Worm (Caenorhabditis elegans) whole organism, L3 larva: ENCODE measurements around the gene Y55F3BR.6.

Source experiments
- R02D3.7 ChIP-seq: fragments of 150-350 bp; optimal IDR thresholded peaks from 2 replicates; lab custom pipeline; 2014; ENCODE audit warnings: missing biosample characterization, missing genetic modification characterization
- ZK546.5 ChIP-seq: sonication (generic microtip); optimal IDR thresholded peaks from 2 replicates; lab custom pipeline; 2017; ENCODE audit warnings: missing biosample characterization, missing genetic modification characterization
- aly-2 ChIP-seq: fragments of 150-350 bp; optimal IDR thresholded peaks from 2 replicates; lab custom pipeline; 2014; ENCODE audit warnings: missing biosample characterization, missing genetic modification characterization
- ama-1 ChIP-seq: fragments of 150-350 bp; optimal IDR thresholded peaks from 2 replicates; lab custom pipeline; 2018
- ceh-28 ChIP-seq: fragments of 150-350 bp; optimal IDR thresholded peaks from 2 replicates; lab custom pipeline; 2014; ENCODE audit warnings: missing biosample characterization, missing genetic modification reagents, missing genetic modification characterization
- ceh-82 ChIP-seq: fragments of 150-350 bp; optimal IDR thresholded peaks from 2 replicates; lab custom pipeline; 2014; ENCODE audit warnings: missing biosample characterization, missing genetic modification characterization
- ceh-9 ChIP-seq: sonication (generic microtip); optimal IDR thresholded peaks from 2 replicates; lab custom pipeline; 2018; ENCODE audit warnings: missing biosample characterization, missing genetic modification characterization
- daf-12 ChIP-seq: fragments of 150-350 bp; optimal IDR thresholded peaks from 2 replicates; lab custom pipeline; 2014; ENCODE audit warnings: missing biosample characterization, missing genetic modification reagents, missing genetic modification characterization
- egl-27 ChIP-seq: sonication (generic microtip); optimal IDR thresholded peaks from 4 replicates; lab custom pipeline; 2017; ENCODE audit warnings: missing biosample characterization, missing genetic modification reagents, missing genetic modification characterization
- egl-5 ChIP-seq: fragments of 150-350 bp; optimal IDR thresholded peaks from 2 replicates; lab custom pipeline; 2017; ENCODE audit warnings: missing biosample characterization, missing genetic modification reagents, missing genetic modification characterization, inconsistent platforms
- elt-2 ChIP-seq: sonication (generic microtip); optimal IDR thresholded peaks from 2 replicates; lab custom pipeline; 2016; ENCODE audit warnings: missing genetic modification reagents, mild to moderate bottlenecking, missing genetic modification characterization, missing compliant biosample characterization
- elt-3 ChIP-seq, 3 experiments: fragments of 150-350 bp in 1 of 3; sonication (generic microtip) in 2 of 3; optimal IDR thresholded peaks; 2 replicates in 2 of 3; 4 replicates in 1 of 3; lab custom pipeline; 2014 to 2017; ENCODE audit warnings: missing biosample characterization in 3 of 3, missing genetic modification characterization in 3 of 3
- eor-1 ChIP-seq, 2 experiments: fragments of 150-350 bp; optimal IDR thresholded peaks; 2 replicates each; lab custom pipeline; 2014 to 2018; ENCODE audit warnings: missing biosample characterization in 2 of 2, missing genetic modification characterization in 2 of 2
- fkh-10 ChIP-seq: sonication (generic microtip); optimal IDR thresholded peaks from 2 replicates; lab custom pipeline; 2017; ENCODE audit warnings: missing biosample characterization, missing genetic modification reagents, missing genetic modification characterization
- fkh-2 ChIP-seq: fragments of 150-350 bp; optimal IDR thresholded peaks from 2 replicates; lab custom pipeline; 2014; ENCODE audit warnings: missing biosample characterization, missing genetic modification reagents, missing genetic modification characterization
- fos-1 ChIP-seq: fragments of 150-350 bp; optimal IDR thresholded peaks from 2 replicates; lab custom pipeline; 2014; ENCODE audit warnings: missing biosample characterization, missing genetic modification characterization
- hmg-11 ChIP-seq: sonication (generic microtip); optimal IDR thresholded peaks from 2 replicates; lab custom pipeline; 2016; ENCODE audit warnings: missing genetic modification characterization, missing compliant biosample characterization
- jun-1 ChIP-seq: fragments of 150-350 bp; optimal IDR thresholded peaks from 2 replicates; lab custom pipeline; 2014; ENCODE audit warnings: missing biosample characterization, missing genetic modification reagents, missing genetic modification characterization
- lin-15B ChIP-seq: fragments of 150-350 bp; optimal IDR thresholded peaks from 2 replicates; lab custom pipeline; 2014; ENCODE audit warnings: missing biosample characterization, missing genetic modification characterization
- lin-39 ChIP-seq: fragments of 150-350 bp; optimal IDR thresholded peaks from 2 replicates; lab custom pipeline; 2018; ENCODE audit warnings: missing biosample characterization, missing genetic modification reagents, missing genetic modification characterization
- lsy-12 ChIP-seq: sonication (generic microtip); optimal IDR thresholded peaks from 2 replicates; lab custom pipeline; 2016; ENCODE audit warnings: mild to moderate bottlenecking, missing genetic modification characterization, missing compliant biosample characterization
- mdl-1 ChIP-seq: fragments of 150-350 bp; optimal IDR thresholded peaks from 2 replicates; lab custom pipeline; 2014; ENCODE audit warnings: missing biosample characterization, missing genetic modification characterization
- nfya-1 ChIP-seq: sonication (generic microtip); optimal IDR thresholded peaks from 2 replicates; lab custom pipeline; 2017; ENCODE audit warnings: missing genetic modification characterization, mild to moderate bottlenecking, missing compliant biosample characterization, antibody characterized with exemption, moderate library complexity; ENCODE audit not compliant: insufficient read depth
- nhr-12 ChIP-seq: fragments of 150-350 bp; optimal IDR thresholded peaks from 2 replicates; lab custom pipeline; 2014; ENCODE audit warnings: missing biosample characterization, missing genetic modification characterization
- nhr-23 ChIP-seq: fragments of 150-350 bp; optimal IDR thresholded peaks from 2 replicates; lab custom pipeline; 2014; ENCODE audit warnings: missing biosample characterization, missing genetic modification reagents, missing genetic modification characterization
- nhr-237 ChIP-seq: fragments of 150-350 bp; optimal IDR thresholded peaks from 2 replicates; lab custom pipeline; 2014; ENCODE audit warnings: missing biosample characterization, missing genetic modification characterization
- nhr-25 ChIP-seq: sonication (generic microtip); optimal IDR thresholded peaks from 2 replicates; lab custom pipeline; 2017; ENCODE audit warnings: missing biosample characterization, missing genetic modification characterization
- nhr-28 ChIP-seq: fragments of 150-350 bp; optimal IDR thresholded peaks from 2 replicates; lab custom pipeline; 2014; ENCODE audit warnings: missing biosample characterization, missing genetic modification characterization
- nhr-43 ChIP-seq: sonication (generic microtip); optimal IDR thresholded peaks from 2 replicates; lab custom pipeline; 2016; ENCODE audit warnings: mild to moderate bottlenecking, missing genetic modification characterization, missing compliant biosample characterization; ENCODE audit not compliant: poor library complexity, severe bottlenecking
- nhr-67 ChIP-seq: fragments of 150-350 bp; optimal IDR thresholded peaks from 2 replicates; lab custom pipeline; 2014; ENCODE audit warnings: missing biosample characterization, missing genetic modification characterization
- nhr-76 ChIP-seq: fragments of 150-350 bp; sonication (generic microtip); optimal IDR thresholded peaks from 5 replicates; lab custom pipeline; 2014; ENCODE audit warnings: missing biosample characterization, missing genetic modification characterization
- nhr-77 ChIP-seq: fragments of 150-350 bp; optimal IDR thresholded peaks from 2 replicates; lab custom pipeline; 2014; ENCODE audit warnings: missing biosample characterization, missing genetic modification characterization
- pha-4 ChIP-seq: fragments of 150-350 bp; optimal IDR thresholded peaks from 2 replicates; lab custom pipeline; 2014; ENCODE audit warnings: missing biosample characterization, missing genetic modification reagents, missing genetic modification characterization
- pqm-1 ChIP-seq: fragments of 150-350 bp; optimal IDR thresholded peaks from 2 replicates; lab custom pipeline; 2017; ENCODE audit warnings: missing biosample characterization, missing genetic modification characterization, inconsistent platforms
- sea-2 ChIP-seq: fragments of 150-350 bp; sonication (generic microtip); optimal IDR thresholded peaks from 4 replicates; lab custom pipeline; 2014; ENCODE audit warnings: missing biosample characterization, missing genetic modification reagents, missing genetic modification characterization
- skn-1 ChIP-seq: fragments of 150-350 bp; optimal IDR thresholded peaks from 2 replicates; lab custom pipeline; 2014; ENCODE audit warnings: missing biosample characterization, missing genetic modification characterization
- snpc-4 ChIP-seq: fragments of 150-350 bp; optimal IDR thresholded peaks from 2 replicates; lab custom pipeline; 2014; ENCODE audit warnings: missing biosample characterization, missing genetic modification characterization
- tbx-2 ChIP-seq: sonication (generic microtip); optimal IDR thresholded peaks from 2 replicates; lab custom pipeline; 2016; ENCODE audit warnings: mild to moderate bottlenecking, missing genetic modification characterization, missing compliant biosample characterization
- unc-39 ChIP-seq: sonication (generic microtip); optimal IDR thresholded peaks from 4 replicates; lab custom pipeline; 2017; ENCODE audit warnings: missing biosample characterization, missing genetic modification characterization
- unc-62 ChIP-seq: fragments of 150-350 bp; sonication (generic microtip); optimal IDR thresholded peaks from 4 replicates; lab custom pipeline; 2014; ENCODE audit warnings: missing biosample characterization, missing genetic modification reagents, missing genetic modification characterization
- zag-1 ChIP-seq: fragments of 150-350 bp; optimal IDR thresholded peaks from 2 replicates; lab custom pipeline; 2014; ENCODE audit warnings: missing biosample characterization, missing genetic modification characterization
- ztf-4 ChIP-seq: fragments of 150-350 bp; optimal IDR thresholded peaks from 2 replicates; lab custom pipeline; 2014; ENCODE audit warnings: missing biosample characterization, missing genetic modification characterization

Gene Y55F3BR.6

ce11 chrIV:873174-873788 lies 31.4 kb upstream of the Y55F3BR.6 start:
- TF ChIP-seq nfya-1 (tag; lab: Kevin White, UChicago): no peak
- TF ChIP-seq ztf-4 (tag; lab: Kevin White, UChicago): no peak
- no peak for TF ChIP-seq lin-15B
- no peak for TF ChIP-seq aly-2 (tag; lab: Kevin White, UChicago)
- TF ChIP-seq elt-2 (tag; lab: Kevin White, UChicago): no peak
- TF ChIP-seq fkh-2 (tag; lab: Kevin White, UChicago): no peak
- no peak for TF ChIP-seq nhr-23 (tag; lab: Kevin White, UChicago)
- TF ChIP-seq pqm-1 (tag; lab: Kevin White, UChicago): no peak
- no peak for TF ChIP-seq hmg-11 (tag; lab: Kevin White, UChicago)
- TF ChIP-seq ceh-82 (tag; lab: Kevin White, UChicago): no peak
- TF ChIP-seq fkh-10 (GFP tag; lab: Kevin White, UChicago): no peak
- TF ChIP-seq unc-39: no peak
- TF ChIP-seq elt-3 (tag; optimal IDR thresholded peaks at IDR 0.05; lab: Kevin White, UChicago): no peak
- no peak for TF ChIP-seq egl-5
- no peak for TF ChIP-seq fos-1
- TF ChIP-seq daf-12 (tag; lab: Kevin White, UChicago): no peak
- TF ChIP-seq jun-1: no peak
- no peak for TF ChIP-seq ZK546.5 (tag; lab: Kevin White, UChicago)

DNA sequence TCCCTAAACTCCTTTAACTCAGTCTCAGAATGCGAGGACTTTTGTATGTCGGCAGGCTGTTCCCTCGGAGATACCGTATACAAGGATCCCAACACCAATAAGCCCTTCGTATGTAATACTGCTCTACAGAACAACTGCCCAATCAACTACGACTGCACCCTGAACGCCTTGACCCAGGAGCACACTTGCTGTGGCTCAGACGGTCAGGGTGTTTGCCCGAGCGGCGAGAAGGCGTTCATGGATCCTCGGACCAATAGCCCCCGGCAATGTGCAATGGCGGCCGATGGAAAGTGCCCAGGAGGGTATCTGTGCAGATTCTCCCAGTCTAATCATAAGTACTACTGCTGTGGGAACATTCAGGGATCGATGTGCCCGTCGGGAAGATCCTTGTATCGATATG lies 26.8 kb upstream of the Y55F3BR.6 start:
- no peak for TF ChIP-seq nhr-43 (tag; lab: Kevin White, UChicago)
- no peak for TF ChIP-seq sea-2
- no peak for TF ChIP-seq fkh-2 (tag; lab: Kevin White, UChicago)
- TF ChIP-seq mdl-1: no peak
- TF ChIP-seq nhr-25 (tag; lab: Kevin White, UChicago): no peak
- no peak for TF ChIP-seq pha-4 (tag; lab: Kevin White, UChicago)
- TF ChIP-seq nhr-12 (tag; lab: Kevin White, UChicago): no peak
- no peak for TF ChIP-seq nhr-76 (tag; lab: Kevin White, UChicago)
- TF ChIP-seq R02D3.7: no peak
- no peak for TF ChIP-seq ceh-82 (tag; lab: Kevin White, UChicago)
- TF ChIP-seq zag-1 (tag; lab: Kevin White, UChicago): no peak
- TF ChIP-seq nhr-28 (tag; lab: Kevin White, UChicago): no peak
- TF ChIP-seq nhr-23 (tag; lab: Kevin White, UChicago): no peak
- no peak for TF ChIP-seq nhr-67 (tag; lab: Kevin White, UChicago)
- no peak for TF ChIP-seq unc-62
- no peak for TF ChIP-seq eor-1 (tag; optimal IDR thresholded peaks at IDR 0.05; lab: Kevin White, UChicago)

DNA sequence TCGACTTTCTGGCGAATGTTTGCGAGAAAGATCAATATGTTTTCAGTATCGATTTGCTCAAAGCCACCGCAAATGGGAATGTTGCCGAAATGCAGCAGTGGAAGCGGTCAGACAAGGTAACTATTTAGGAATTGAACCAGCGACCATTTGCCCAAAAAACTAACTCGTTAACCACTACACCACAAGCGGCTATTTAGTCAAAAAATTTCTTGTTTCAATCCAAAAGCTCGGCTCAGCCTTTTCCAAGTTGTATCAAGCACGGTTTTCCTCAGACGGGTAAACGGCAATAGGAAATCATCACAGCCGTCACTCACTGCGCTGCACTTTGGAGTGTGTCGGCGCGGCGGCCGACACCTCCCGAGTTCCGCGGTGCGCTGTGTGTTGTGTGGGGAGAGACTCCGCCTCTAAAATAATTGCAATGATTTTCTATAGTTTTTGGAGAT lies 24.9 kb upstream of the Y55F3BR.6 start:
- TF ChIP-seq lin-15B (peak; percentile 61), fkh-10 (GFP tag; lab: Kevin White, UChicago) (no peak), nfya-1 (tag; lab: Kevin White, UChicago) (peak; percentile 82), nhr-23 (tag; lab: Kevin White, UChicago) (peak; percentile 68), ama-1 (lab: Kevin White, UChicago) (peak; percentile 98), jun-1 (peak; percentile 46), nhr-43 (tag; lab: Kevin White, UChicago) (peak; percentile 67), pha-4 (tag; lab: Kevin White, UChicago) (peak; percentile 64), nhr-67 (tag; lab: Kevin White, UChicago) (no peak), fkh-2 (tag; lab: Kevin White, UChicago) (no peak), ceh-82 (tag; lab: Kevin White, UChicago) (peak; percentile 62), lsy-12 (tag; lab: Kevin White, UChicago) (peak; percentile 62), nhr-28 (tag; lab: Kevin White, UChicago) (no peak), lin-39 (tag; lab: Kevin White, UChicago) (peak; percentile 23), elt-3 (tag; optimal IDR thresholded peaks at IDR 0.05; lab: Kevin White, UChicago) (peak in 1 of 3 experiments; percentile 67), tbx-2 (tag; lab: Kevin White, UChicago) (peak; percentile 16), ceh-9 (tag; lab: Kevin White, UChicago) (no peak), unc-39 (no peak), nhr-77 (peak; percentile 73), pqm-1 (tag; lab: Kevin White, UChicago) (peak; percentile 62), nhr-237 (tag; lab: Kevin White, UChicago) (no peak), nhr-25 (tag; lab: Kevin White, UChicago) (peak; percentile 86), sea-2 (no peak), ceh-28 (tag; lab: Kevin White, UChicago) (peak; percentile 52), snpc-4 (peak; percentile 99), skn-1 (peak; percentile 80), aly-2 (tag; lab: Kevin White, UChicago) (peak; percentile 74), egl-27 (peak; percentile 40), elt-2 (tag; lab: Kevin White, UChicago) (peak; percentile 70), ZK546.5 (tag; lab: Kevin White, UChicago) (no peak), R02D3.7 (peak; percentile 50)
